Worm (Caenorhabditis elegans): ENCODE results near the gene dhs-21.

ce11 chrV:12727104-12727637 lies 6.3 kb downstream of the dhs-21 start, which contains the start of gene R11D1.13:
- TF ChIP-seq Y116A8C.19 (tag; optimal IDR thresholded peaks at IDR 0.05; ENCODE audit: borderline replicate concordance) (no peak), C16A3.4 (tag; optimal IDR thresholded peaks at IDR 0.05) (no peak), unc-130 (tag; optimal IDR thresholded peaks at IDR 0.05) (no peak), dpl-1 (GFP tag; optimal IDR thresholded peaks at IDR 0.05) (no peak), zag-1 (tag; optimal IDR thresholded peaks at IDR 0.05) (no peak), jun-1 (tag; optimal IDR thresholded peaks at IDR 0.05) (no peak), ces-1 (GFP tag; optimal IDR thresholded peaks at IDR 0.05) (no peak), egl-13 (tag; optimal IDR thresholded peaks at IDR 0.05) (no peak), pqm-1 (tag; optimal IDR thresholded peaks at IDR 0.05) (no peak), unc-30 (tag; optimal IDR thresholded peaks at IDR 0.05) (no peak), nhr-20 (tag; optimal IDR thresholded peaks at IDR 0.05) (no peak), ceh-8 (GFP tag; optimal IDR thresholded peaks at IDR 0.05) (no peak)
